Worm (Caenorhabditis elegans) whole organism, young adult: Measurements from ENCODE around the gene sru-26.
"Not testable (repeated sequence)": the region's sequence is repeated elsewhere in the genome, so short reads cannot be mapped to it uniquely, and the experiment has no call there.

Experiments
- B0019.2 ChIP-seq: fragments of 200-800 bp; sonication (Bioruptor generic); conservative IDR thresholded peaks from 2 replicates; pipeline ENCODE4 v1.3.6; 2022; ENCODE audit warnings: missing genetic modification reagents, missing genetic modification characterization, missing compliant biosample characterization
- B0261.1 ChIP-seq: sonication (generic microtip); optimal IDR thresholded peaks from 2 replicates; lab custom pipeline; 2016; ENCODE audit warnings: mild to moderate bottlenecking, missing genetic modification characterization, moderate library complexity, missing compliant biosample characterization
- D2030.7 ChIP-seq: fragments of 200-800 bp; sonication (Bioruptor generic); IDR thresholded peaks from 2 replicates; pipeline ENCODE4 v1.3.6; 2022; ENCODE audit warnings: missing genetic modification reagents, missing genetic modification characterization, missing compliant biosample characterization
- F33H1.4 ChIP-seq: fragments of 200-800 bp; sonication (Bioruptor generic); IDR thresholded peaks from 2 replicates; pipeline ENCODE4 v1.3.6; 2022; ENCODE audit warnings: missing genetic modification reagents, missing genetic modification characterization, missing compliant biosample characterization
- F37B4.10 ChIP-seq: fragments of 200-800 bp; sonication (Bioruptor generic); IDR thresholded peaks from 2 replicates; pipeline ENCODE4 v1.3.6; 2022; ENCODE audit warnings: missing genetic modification characterization, missing compliant biosample characterization
- F55B11.4 ChIP-seq: sonication (generic microtip); optimal IDR thresholded peaks from 2 replicates; lab custom pipeline; 2016; ENCODE audit warnings: missing compliant biosample characterization, missing genetic modification characterization, borderline replicate concordance; ENCODE audit not compliant: insufficient read depth
- Y53F4B.3 ChIP-seq: fragments of 200-800 bp; sonication (Bioruptor generic); IDR thresholded peaks from 2 replicates; pipeline ENCODE4 v1.3.6; 2022; ENCODE audit warnings: missing genetic modification reagents, missing genetic modification characterization, missing compliant biosample characterization
- Y56A3A.18 ChIP-seq: fragments of 200-800 bp; sonication (Bioruptor generic); IDR thresholded peaks from 2 replicates; pipeline ENCODE4 v1.3.6; 2022; ENCODE audit warnings: missing genetic modification reagents, missing genetic modification characterization, missing compliant biosample characterization
- Y79H2A.3 ChIP-seq: fragments of 200-800 bp; sonication (Bioruptor generic); conservative IDR thresholded peaks from 2 replicates; pipeline ENCODE4 v1.3.6; 2022; ENCODE audit warnings: missing genetic modification reagents, missing genetic modification characterization, missing compliant biosample characterization
- ama-1 ChIP-seq, 3 experiments: fragments of 150-350 bp in 1 of 3; sonication (generic microtip) in 2 of 3; optimal IDR thresholded peaks; 2 replicates each; lab custom pipeline; 2014 to 2018; ENCODE audit warnings: missing biosample characterization in 2 of 3, missing genetic modification characterization in 2 of 3, missing genetic modification reagents in 2 of 3
- bed-2 ChIP-seq: fragments of 200-800 bp; sonication (Bioruptor generic); IDR thresholded peaks from 2 replicates; pipeline ENCODE4 v1.3.6; 2022; ENCODE audit warnings: missing genetic modification reagents, missing genetic modification characterization, missing compliant biosample characterization
- ccch-3 ChIP-seq: fragments of 200-800 bp; sonication (Bioruptor generic); optimal IDR thresholded peaks from 2 replicates; lab custom pipeline; 2018; ENCODE audit warnings: mild to moderate bottlenecking, missing genetic modification characterization, missing compliant biosample characterization
- ceh-100 ChIP-seq: fragments of 200-800 bp; sonication (Bioruptor generic); IDR thresholded peaks from 2 replicates; pipeline ENCODE4 v1.3.6; 2022; ENCODE audit warnings: missing genetic modification reagents, missing genetic modification characterization, missing compliant biosample characterization
- ceh-40 ChIP-seq: fragments of 200-800 bp; sonication (Bioruptor generic); IDR thresholded peaks from 2 replicates; pipeline ENCODE4 v1.3.6; 2022; ENCODE audit warnings: missing genetic modification characterization, missing compliant biosample characterization
- ceh-79 ChIP-seq: sonication (generic microtip); optimal IDR thresholded peaks from 2 replicates; lab custom pipeline; 2017; ENCODE audit warnings: mild to moderate bottlenecking, missing genetic modification characterization, missing compliant biosample characterization
- dpff-1 ChIP-seq: sonication (generic microtip); optimal IDR thresholded peaks from 2 replicates; lab custom pipeline; 2017; ENCODE audit warnings: mild to moderate bottlenecking, missing genetic modification characterization, missing compliant biosample characterization
- egl-18 ChIP-seq: fragments of 200-800 bp; sonication (Bioruptor generic); IDR thresholded peaks from 2 replicates; pipeline ENCODE4 v1.3.6; 2022; ENCODE audit warnings: missing genetic modification reagents, missing genetic modification characterization, missing compliant biosample characterization
- egrh-3 ChIP-seq: fragments of 200-800 bp; sonication (Bioruptor generic); IDR thresholded peaks from 2 replicates; pipeline ENCODE4 v1.3.6; 2022; ENCODE audit warnings: missing genetic modification reagents, missing genetic modification characterization, missing compliant biosample characterization
- ekl-4 ChIP-seq: fragments of 200-800 bp; sonication (Bioruptor generic); IDR thresholded peaks from 2 replicates; pipeline ENCODE4 v1.3.6; 2022; ENCODE audit warnings: missing genetic modification reagents, missing genetic modification characterization, missing compliant biosample characterization
- ets-4 ChIP-seq: fragments of 200-800 bp; sonication (Bioruptor generic); optimal IDR thresholded peaks from 2 replicates; lab custom pipeline; 2018; ENCODE audit warnings: mild to moderate bottlenecking, missing genetic modification characterization, missing compliant biosample characterization
- gei-17 ChIP-seq: fragments of 200-800 bp; sonication (Bioruptor generic); optimal IDR thresholded peaks from 2 replicates; lab custom pipeline; 2018; ENCODE audit warnings: mild to moderate bottlenecking, missing genetic modification characterization, missing compliant biosample characterization
- hlh-12 ChIP-seq: sonication (generic microtip); optimal IDR thresholded peaks from 2 replicates; lab custom pipeline; 2016; ENCODE audit warnings: missing genetic modification characterization, missing compliant biosample characterization
- let-526 ChIP-seq: fragments of 200-800 bp; sonication (Bioruptor generic); IDR thresholded peaks from 2 replicates; pipeline ENCODE4 v1.3.6; 2022; ENCODE audit warnings: missing genetic modification reagents, missing genetic modification characterization, missing compliant biosample characterization
- let-607 ChIP-seq, 2 experiments: fragments of 200-800 bp in 1 of 2; sonication (Bioruptor generic) in 1 of 2; sonication (generic microtip) in 1 of 2; optimal IDR thresholded peaks; 2 replicates each; lab custom pipeline; 2016 to 2018; ENCODE audit warnings: mild to moderate bottlenecking in 2 of 2, missing compliant biosample characterization in 2 of 2, missing genetic modification characterization in 2 of 2, moderate library complexity in 2 of 2, missing genotype in 1 of 2
- lin-54 ChIP-seq: fragments of 200-800 bp; sonication (Bioruptor generic); optimal IDR thresholded peaks from 2 replicates; lab custom pipeline; 2018; ENCODE audit warnings: mild to moderate bottlenecking, missing genetic modification characterization, missing compliant biosample characterization
- madf-10 ChIP-seq: sonication (generic microtip); optimal IDR thresholded peaks from 2 replicates; lab custom pipeline; 2016; ENCODE audit warnings: mild to moderate bottlenecking, missing genetic modification characterization, missing compliant biosample characterization
- madf-6 ChIP-seq: fragments of 200-800 bp; sonication (Bioruptor generic); IDR thresholded peaks from 2 replicates; pipeline ENCODE4 v1.3.6; 2022; ENCODE audit warnings: missing genetic modification reagents, missing genetic modification characterization, missing compliant biosample characterization
- mcd-1 ChIP-seq: fragments of 200-800 bp; sonication (Bioruptor generic); IDR thresholded peaks from 2 replicates; pipeline ENCODE4 v1.3.6; 2022; ENCODE audit warnings: missing genetic modification reagents, missing genetic modification characterization, missing compliant biosample characterization
- mes-4 ChIP-seq: sonication (generic microtip); optimal IDR thresholded peaks from 2 replicates; lab custom pipeline; 2016; ENCODE audit warnings: missing genotype, missing genetic modification characterization, missing compliant biosample characterization
- nhr-179 ChIP-seq: sonication (generic microtip); optimal IDR thresholded peaks from 2 replicates; lab custom pipeline; 2016; ENCODE audit warnings: mild to moderate bottlenecking, missing genetic modification characterization, missing compliant biosample characterization
- nhr-27 ChIP-seq: fragments of 200-800 bp; sonication (Bioruptor generic); optimal IDR thresholded peaks from 2 replicates; lab custom pipeline; 2018; ENCODE audit warnings: mild to moderate bottlenecking, missing genetic modification characterization, moderate library complexity, missing compliant biosample characterization
- snpc-1.1 ChIP-seq: sonication (generic microtip); optimal IDR thresholded peaks from 2 replicates; lab custom pipeline; 2017; ENCODE audit warnings: missing genetic modification characterization, mild to moderate bottlenecking, missing compliant biosample characterization, antibody characterized with exemption, moderate library complexity, missing genotype, missing genetic modification reagents; ENCODE audit not compliant: insufficient read depth
- snpc-4 ChIP-seq, 5 experiments: fragments of 150-350 bp in 1 of 5; sonication (generic microtip) in 4 of 5; optimal IDR thresholded peaks; 2 replicates each; lab custom pipeline; 2014 to 2018; ENCODE audit warnings: missing genetic modification characterization in 5 of 5, missing biosample characterization in 3 of 5, antibody characterized with exemption in 2 of 5, mild to moderate bottlenecking in 2 of 5, missing compliant biosample characterization in 2 of 5, missing genotype in 2 of 5, moderate library complexity in 2 of 5, missing genetic modification reagents in 1 of 5
- sptf-2 ChIP-seq: fragments of 200-800 bp; sonication (Bioruptor generic); optimal IDR thresholded peaks from 2 replicates; lab custom pipeline; 2018; ENCODE audit warnings: mild to moderate bottlenecking, missing genetic modification characterization, missing compliant biosample characterization
- tbp1 ChIP-seq: fragments of 200-800 bp; sonication (Bioruptor generic); optimal IDR thresholded peaks from 2 replicates; lab custom pipeline; 2018; ENCODE audit warnings: mild to moderate bottlenecking, missing genetic modification characterization, missing compliant biosample characterization
- xnd-1 ChIP-seq: sonication (generic microtip); optimal IDR thresholded peaks from 2 replicates; lab custom pipeline; 2016; ENCODE audit warnings: missing genotype, missing genetic modification reagents, missing genetic modification characterization, missing compliant biosample characterization
- ztf-22 ChIP-seq: fragments of 200-800 bp; sonication (Bioruptor generic); optimal IDR thresholded peaks from 2 replicates; lab custom pipeline; 2018; ENCODE audit warnings: mild to moderate bottlenecking, missing genetic modification characterization, moderate library complexity, missing compliant biosample characterization
- ztf-3 ChIP-seq: fragments of 200-800 bp; sonication (Bioruptor generic); optimal IDR thresholded peaks from 2 replicates; lab custom pipeline; 2018; ENCODE audit warnings: mild to moderate bottlenecking, missing genetic modification characterization, missing compliant biosample characterization

Gene sru-26

ce11 chrIV:12501956-12502355, 14.7 kb downstream of the sru-26 start, which contains the start of gene sru-18:
Gene sru-18 (plus strand): TSS chrIV:12502256.
- no peak for TF ChIP-seq B0019.2
- TF ChIP-seq egrh-3: no peak
- no peak for TF ChIP-seq madf-10 (tag; lab: Kevin White, UChicago)
- no peak for TF ChIP-seq bed-2 (GFP tag; lab: Robert Waterston, UW)
- TF ChIP-seq let-526: no peak
- no peak for TF ChIP-seq Y56A3A.18
- TF ChIP-seq, all 124 proteins: peak for 0

ce11 chrIV:12505397-12505796, 18.1 kb downstream of the sru-26 start, which contains the start of gene sru-17:
Gene sru-17 (plus strand): TSS chrIV:12505697.
- TF ChIP-seq nhr-27; ztf-22 (GFP tag; lab: Kevin White, UChicago); ekl-4 (GFP tag; lab: Robert Waterston, UW): not testable (repeated sequence)

- TF ChIP-seq ceh-40 (GFP tag; lab: Robert Waterston, UW) (no peak), bed-2 (GFP tag; lab: Robert Waterston, UW) (no peak), ama-1 (optimal IDR thresholded peaks at IDR 0.05; lab: Kevin White, UChicago) (no peak), ama-1 (GFP tag; optimal IDR thresholded peaks at IDR 0.05; lab: Kevin White, UChicago) (no peak), tbp1 (GFP tag; lab: Kevin White, UChicago) (no peak), mes-4 (tag; lab: Kevin White, UChicago) (no peak), snpc-4 (GFP tag; optimal IDR thresholded peaks at IDR 0.05; lab: Kevin White, UChicago) (no peak), snpc-4 (tag; optimal IDR thresholded peaks at IDR 0.05; lab: Kevin White, UChicago) (no peak), nhr-27 (no peak), D2030.7 (GFP tag; lab: Robert Waterston, UW) (no peak), dpff-1 (tag; lab: Kevin White, UChicago) (no peak), sptf-2 (no peak), egl-18 (GFP tag; lab: Robert Waterston, UW) (no peak), F55B11.4 (no peak), F33H1.4 (GFP tag; lab: Robert Waterston, UW) (no peak), ceh-100 (GFP tag; lab: Robert Waterston, UW) (no peak), xnd-1 (tag; lab: Kevin White, UChicago) (no peak), snpc-1.1 (tag; lab: Kevin White, UChicago) (no peak), nhr-179 (tag; lab: Kevin White, UChicago) (no peak), ccch-3 (no peak), let-607 (tag; optimal IDR thresholded peaks at IDR 0.05; lab: Kevin White, UChicago) (no peak), mcd-1 (GFP tag; lab: Robert Waterston, UW) (no peak)
Observed at ce11 chrIV:12520150-12520549, 32.9 kb downstream of the sru-26 start, which contains the start of gene tsp-4. Gene tsp-4 (minus strand): TSS chrIV:12520250.

- no peak for TF ChIP-seq hlh-12 (tag; lab: Kevin White, UChicago)
- TF ChIP-seq F37B4.10 (GFP tag; lab: Robert Waterston, UW): no peak
- no peak for TF ChIP-seq Y53F4B.3 (GFP tag; lab: Robert Waterston, UW)
- TF ChIP-seq gei-17 (GFP tag; lab: Kevin White, UChicago): no peak
- no peak for TF ChIP-seq snpc-1.1 (tag; lab: Kevin White, UChicago)
Observed at ce11 chrIV:12522521-12522920, 35.2 kb downstream of the sru-26 start, which contains the start of gene sru-13. Gene sru-13 (minus strand): TSS chrIV:12522621.

DNA sequence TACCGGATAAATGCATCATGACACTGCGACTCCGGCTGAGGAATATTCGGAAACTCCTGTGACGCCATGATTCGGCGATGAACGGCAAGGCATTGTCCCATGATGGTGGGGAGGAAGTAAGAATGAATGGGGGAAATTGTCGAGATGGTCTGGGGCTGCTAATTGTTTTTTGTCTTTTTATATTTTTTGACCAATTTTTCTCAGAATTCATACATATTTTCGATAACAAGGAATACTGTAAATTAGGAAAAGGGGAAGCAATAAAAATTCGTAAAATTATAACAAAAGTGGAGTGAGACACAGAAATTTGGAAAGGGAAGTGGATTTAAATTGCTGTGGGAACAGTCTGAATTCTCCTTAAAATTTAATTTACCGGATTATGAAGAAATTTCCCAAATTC, 38.1 kb downstream of the sru-26 start, which contains the start of gene eak-4:
TSS of gene eak-4 (minus strand) at position 101 of the 400 bp plus-strand sequence.
- no peak for TF ChIP-seq lin-54
- TF ChIP-seq ceh-79: no peak
- no peak for TF ChIP-seq ets-4 (GFP tag; lab: Kevin White, UChicago)
- no peak for TF ChIP-seq ceh-100 (GFP tag; lab: Robert Waterston, UW)
- no peak for TF ChIP-seq madf-10 (tag; lab: Kevin White, UChicago)
- no peak for TF ChIP-seq B0261.1 (tag; lab: Kevin White, UChicago)
- TF ChIP-seq ztf-3 (GFP tag; lab: Kevin White, UChicago): no peak
- no peak for TF ChIP-seq nhr-179 (tag; lab: Kevin White, UChicago)
- TF ChIP-seq madf-6: no peak
- no peak for TF ChIP-seq Y79H2A.3
- no peak for TF ChIP-seq snpc-1.1 (tag; lab: Kevin White, UChicago)
